Worm (Caenorhabditis elegans): ENCODE measurements around the gene acr-7.

ce11 chrII:7857485-7858010 lies 8.0 kb upstream of the acr-7 start, which contains the start of the genes cec-3 and T09A5.15:
- no peak for TF ChIP-seq ref-1 (GFP tag; conservative IDR thresholded peaks at IDR 0.05)
- TF ChIP-seq cog-1 (tag; optimal IDR thresholded peaks at IDR 0.05), result peak; percentile 22
- TF ChIP-seq klf-2 (GFP tag; conservative IDR thresholded peaks at IDR 0.05), result no peak
- no peak for TF ChIP-seq med-1 (GFP tag; optimal IDR thresholded peaks at IDR 0.05; ENCODE audit: insufficient read depth)
- TF ChIP-seq tab-1 (GFP tag; IDR thresholded peaks at IDR 0.05), result no peak
